Worm (Caenorhabditis elegans) whole organism, mixed stage, embryonic: ENCODE data around the gene swsn-4.

Experiments used
- bed-3 ChIP-seq: fragments of 200-800 bp; sonication (Bioruptor generic); optimal IDR thresholded peaks from 3 replicates; lab custom pipeline; 2018; ENCODE audit warnings: mild to moderate bottlenecking, missing genetic modification characterization, moderate library complexity, missing compliant biosample characterization
- blmp-1 ChIP-seq: fragments of 150-350 bp; optimal IDR thresholded peaks from 2 replicates; lab custom pipeline; 2014; ENCODE audit warnings: missing biosample characterization, missing genetic modification characterization
- ceh-39 ChIP-seq: fragments of 150-350 bp; optimal IDR thresholded peaks from 2 replicates; lab custom pipeline; 2014; ENCODE audit warnings: missing biosample characterization, missing genetic modification characterization
- ceh-43 ChIP-seq: fragments of 200-800 bp; sonication (Bioruptor generic); optimal IDR thresholded peaks from 2 replicates; lab custom pipeline; 2018; ENCODE audit warnings: mild to moderate bottlenecking, missing genetic modification characterization, moderate library complexity, missing compliant biosample characterization
- ces-1 ChIP-seq: fragments of 150-350 bp; optimal IDR thresholded peaks from 2 replicates; lab custom pipeline; 2014; ENCODE audit warnings: missing biosample characterization, missing genetic modification reagents, missing genetic modification characterization
- drap-1 ChIP-seq: fragments of 200-800 bp; sonication (Bioruptor generic); optimal IDR thresholded peaks from 3 replicates; lab custom pipeline; 2018; ENCODE audit warnings: mild to moderate bottlenecking, missing genetic modification characterization, missing compliant biosample characterization
- elt-1 ChIP-seq: sonication (generic microtip); optimal IDR thresholded peaks from 2 replicates; lab custom pipeline; 2017; ENCODE audit warnings: missing genetic modification characterization, mild to moderate bottlenecking, missing compliant biosample characterization, antibody characterized with exemption, moderate library complexity, borderline replicate concordance; ENCODE audit not compliant: insufficient read depth
- elt-3 ChIP-seq: fragments of 150-350 bp; optimal IDR thresholded peaks from 2 replicates; lab custom pipeline; 2014; ENCODE audit warnings: missing biosample characterization, missing genetic modification characterization
- flh-1 ChIP-seq: fragments of 200-800 bp; sonication (Bioruptor generic); optimal IDR thresholded peaks from 2 replicates; lab custom pipeline; 2018; ENCODE audit warnings: mild to moderate bottlenecking, missing genetic modification characterization, moderate library complexity, missing compliant biosample characterization
- ham-2 ChIP-seq: fragments of 200-800 bp; sonication (Bioruptor generic); optimal IDR thresholded peaks from 2 replicates; lab custom pipeline; 2018; ENCODE audit warnings: mild to moderate bottlenecking, missing genetic modification characterization, missing compliant biosample characterization
- lin-13 ChIP-seq: fragments of 150-350 bp; optimal IDR thresholded peaks from 2 replicates; lab custom pipeline; 2014; ENCODE audit warnings: missing biosample characterization, missing genetic modification characterization
- lsy-2 ChIP-seq: fragments of 150-350 bp; optimal IDR thresholded peaks from 2 replicates; lab custom pipeline; 2014; ENCODE audit warnings: missing biosample characterization, missing genetic modification characterization
- mep-1 ChIP-seq: fragments of 150-350 bp; optimal IDR thresholded peaks from 2 replicates; lab custom pipeline; 2017; ENCODE audit warnings: missing biosample characterization, missing genetic modification reagents, missing genetic modification characterization, inconsistent platforms
- mls-2 ChIP-seq: sonication (generic microtip); optimal IDR thresholded peaks from 2 replicates; lab custom pipeline; 2016; ENCODE audit warnings: mild to moderate bottlenecking, missing genetic modification characterization, moderate library complexity, missing compliant biosample characterization
- nhr-12 ChIP-seq: fragments of 150-350 bp; optimal IDR thresholded peaks from 2 replicates; lab custom pipeline; 2014; ENCODE audit warnings: missing biosample characterization, missing genetic modification characterization
- nhr-2 ChIP-seq: fragments of 150-350 bp; optimal IDR thresholded peaks from 2 replicates; lab custom pipeline; 2014; ENCODE audit warnings: missing biosample characterization, missing genetic modification characterization
- nhr-237 ChIP-seq: fragments of 150-350 bp; optimal IDR thresholded peaks from 2 replicates; lab custom pipeline; 2014; ENCODE audit warnings: missing biosample characterization, missing genetic modification characterization
- nhr-28 ChIP-seq: fragments of 150-350 bp; optimal IDR thresholded peaks from 2 replicates; lab custom pipeline; 2014; ENCODE audit warnings: missing biosample characterization, missing genetic modification characterization
- nhr-76 ChIP-seq: sonication (generic microtip); optimal IDR thresholded peaks from 2 replicates; lab custom pipeline; 2017; ENCODE audit warnings: missing biosample characterization, missing genetic modification characterization
- pha-4 ChIP-seq: fragments of 150-350 bp; optimal IDR thresholded peaks from 2 replicates; lab custom pipeline; 2018; ENCODE audit warnings: missing biosample characterization, missing genetic modification reagents, missing genetic modification characterization
- sem-2 ChIP-seq: fragments of 200-800 bp; sonication (Bioruptor generic); optimal IDR thresholded peaks from 2 replicates; lab custom pipeline; 2018; ENCODE audit warnings: mild to moderate bottlenecking, missing genetic modification characterization, missing compliant biosample characterization
- snpc-4 ChIP-seq: fragments of 150-350 bp; optimal IDR thresholded peaks from 2 replicates; lab custom pipeline; 2014; ENCODE audit warnings: missing biosample characterization, missing genetic modification characterization
- sptf-1 ChIP-seq: sonication (generic microtip); optimal IDR thresholded peaks from 2 replicates; lab custom pipeline; 2017; ENCODE audit warnings: mild to moderate bottlenecking, missing genetic modification characterization, moderate library complexity, missing compliant biosample characterization
- tbx-8 ChIP-seq: fragments of 200-800 bp; sonication (Bioruptor generic); optimal IDR thresholded peaks from 2 replicates; lab custom pipeline; 2018; ENCODE audit warnings: mild to moderate bottlenecking, missing genetic modification characterization, moderate library complexity, missing compliant biosample characterization
- unc-120 ChIP-seq: sonication (generic microtip); optimal IDR thresholded peaks from 2 replicates; lab custom pipeline; 2017; ENCODE audit warnings: missing genetic modification characterization, missing compliant biosample characterization; ENCODE audit not compliant: poor library complexity, severe bottlenecking
- unc-39 ChIP-seq: fragments of 150-350 bp; optimal IDR thresholded peaks from 2 replicates; lab custom pipeline; 2014; ENCODE audit warnings: missing biosample characterization, missing genetic modification characterization
- unc-62 ChIP-seq: fragments of 150-350 bp; optimal IDR thresholded peaks from 2 replicates; lab custom pipeline; 2014; ENCODE audit warnings: missing biosample characterization, missing genetic modification reagents, missing genetic modification characterization
- ztf-11 ChIP-seq: fragments of 150-350 bp; optimal IDR thresholded peaks from 2 replicates; lab custom pipeline; 2014; ENCODE audit warnings: missing biosample characterization, missing genetic modification characterization

The swsn-4 gene

DNA sequence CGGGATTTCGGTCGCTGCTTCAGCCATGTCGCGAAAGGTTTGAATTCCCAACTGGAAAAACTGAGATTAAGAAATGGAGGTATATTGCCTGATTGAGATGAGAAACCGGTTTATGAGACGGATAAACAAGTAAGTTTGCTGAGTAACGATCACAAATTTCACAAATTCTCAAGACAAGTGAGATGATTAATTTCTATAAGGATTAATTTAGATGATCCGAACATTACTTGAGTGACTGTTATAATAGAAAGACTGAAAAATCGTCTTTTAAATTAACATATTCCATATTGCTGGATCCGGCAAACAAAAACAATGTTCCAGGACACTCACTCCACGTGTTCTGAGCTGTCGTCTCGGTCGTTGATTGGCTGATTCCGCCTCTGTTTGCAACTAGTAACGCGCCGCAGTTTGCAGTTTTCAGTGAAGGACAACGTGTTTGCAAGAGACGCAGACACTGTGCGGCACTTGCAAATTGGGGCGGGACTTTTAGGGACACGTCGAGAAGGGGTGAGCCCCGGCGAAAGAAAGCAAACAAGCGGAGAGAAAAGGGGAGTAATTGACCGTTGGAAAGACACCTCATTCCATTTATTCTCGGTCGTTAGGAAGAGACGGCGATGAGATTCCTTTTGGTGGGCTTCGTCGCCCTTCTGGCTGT, 6.9 kb upstream of the swsn-4 start, which contains the start of the genes imp-2 and enpl-1 (continued):
- TF ChIP-seq nhr-237 (tag; lab: Kevin White, UChicago) (peak; percentile 50), nhr-12 (tag; lab: Kevin White, UChicago) (no peak), snpc-4 (tag; lab: Kevin White, UChicago) (no peak)
- TF ChIP-seq, all 35 proteins: peak for 19

DNA sequence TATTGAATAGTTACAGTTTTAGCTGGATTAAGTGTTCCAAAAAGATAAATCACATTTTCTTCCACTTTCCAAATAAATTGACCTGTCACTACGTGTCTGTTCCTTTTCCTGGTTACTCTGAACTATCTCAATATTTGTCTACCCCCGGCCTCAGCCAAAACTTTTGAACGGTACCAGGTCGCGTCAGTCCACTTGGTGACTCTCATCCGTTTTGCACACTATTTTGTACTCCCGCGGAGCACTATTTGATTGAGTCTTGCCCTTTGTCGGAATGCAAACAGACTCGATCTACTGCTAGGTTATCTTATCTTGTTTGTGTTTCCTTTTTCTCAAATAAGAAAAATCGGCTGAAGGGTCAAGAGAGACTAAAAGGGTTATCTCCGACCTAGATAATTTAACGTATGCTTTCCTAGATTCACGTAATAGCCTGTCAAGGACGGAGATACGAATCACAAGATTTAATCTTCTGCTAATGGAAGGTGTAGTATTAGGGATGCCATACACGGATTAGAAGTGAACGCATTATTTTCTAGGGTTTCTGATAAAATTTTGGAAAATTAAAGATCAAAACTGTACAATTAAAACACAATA, 5.8 kb upstream of the swsn-4 start:
- peak; percentile 95 for TF ChIP-seq elt-1
- TF ChIP-seq pha-4 (tag; lab: Kevin White, UChicago) = peak; percentile 10
- no peak for TF ChIP-seq lsy-2 (tag; lab: Kevin White, UChicago)
- TF ChIP-seq unc-62 = no peak
- no peak for TF ChIP-seq ztf-11 (tag; lab: Kevin White, UChicago)
- TF ChIP-seq ces-1 = no peak
- TF ChIP-seq snpc-4 (tag; lab: Kevin White, UChicago) = no peak
- TF ChIP-seq nhr-76 (tag; lab: Kevin White, UChicago) = no peak
- peak; percentile 74 for TF ChIP-seq ham-2
- TF ChIP-seq nhr-2 (tag; lab: Kevin White, UChicago) = peak; percentile 50
- TF ChIP-seq mep-1 (tag; lab: Kevin White, UChicago) = no peak

DNA sequence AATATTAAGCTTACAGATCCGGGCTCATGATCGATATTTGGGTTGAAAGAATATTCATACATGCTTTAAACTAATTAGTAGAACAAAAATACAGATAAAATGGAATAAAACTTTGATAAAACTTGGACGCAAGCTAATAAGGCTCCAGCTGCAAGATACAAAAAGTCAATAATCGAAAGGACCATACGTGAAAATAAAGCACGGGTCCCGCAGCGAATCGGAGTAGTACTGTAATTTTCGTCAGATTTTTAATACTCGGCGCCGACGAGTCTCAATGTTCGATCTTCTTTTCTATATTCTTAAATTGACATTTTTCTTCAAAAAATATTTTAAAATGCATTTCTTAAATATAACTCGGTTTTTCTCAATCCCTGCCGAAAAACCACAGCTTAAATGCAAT, 1.1 kb upstream of the swsn-4 start, which contains the start of gene spo-11:
TSS of gene spo-11 (minus strand) at position 189 of the 400 bp plus-strand sequence.
- TF ChIP-seq elt-1 = no peak
- no peak for TF ChIP-seq sem-2

DNA sequence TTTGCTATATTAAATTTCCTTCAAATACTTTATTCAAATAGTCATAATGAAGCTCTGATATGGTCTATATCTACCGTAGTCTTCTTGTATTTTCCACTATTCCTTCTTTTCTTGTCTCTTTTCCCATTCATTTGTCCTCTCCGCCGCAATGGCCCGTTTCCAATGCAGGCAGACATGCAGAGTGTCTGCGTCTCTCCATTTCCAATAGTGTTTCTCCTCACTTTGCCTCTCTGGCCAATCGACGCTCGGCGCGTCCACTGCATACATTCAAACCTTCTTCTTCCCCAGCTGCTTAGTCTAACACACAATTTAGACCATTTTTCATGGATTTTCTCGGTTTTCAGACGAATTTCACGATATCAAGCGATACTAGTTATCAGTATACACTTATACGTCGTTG, 624 bp upstream of the swsn-4 start:
- TF ChIP-seq lsy-2 (tag; lab: Kevin White, UChicago) (peak; percentile 43), blmp-1 (tag; lab: Kevin White, UChicago) (no peak), pha-4 (tag; lab: Kevin White, UChicago) (peak; percentile 41), nhr-76 (tag; lab: Kevin White, UChicago) (no peak), lin-13 (peak; percentile 38), mls-2 (tag; lab: Kevin White, UChicago) (peak; percentile 46), unc-120 (tag; lab: Kevin White, UChicago) (peak; percentile 63)
- TF ChIP-seq, all 35 proteins: peak for 5

DNA sequence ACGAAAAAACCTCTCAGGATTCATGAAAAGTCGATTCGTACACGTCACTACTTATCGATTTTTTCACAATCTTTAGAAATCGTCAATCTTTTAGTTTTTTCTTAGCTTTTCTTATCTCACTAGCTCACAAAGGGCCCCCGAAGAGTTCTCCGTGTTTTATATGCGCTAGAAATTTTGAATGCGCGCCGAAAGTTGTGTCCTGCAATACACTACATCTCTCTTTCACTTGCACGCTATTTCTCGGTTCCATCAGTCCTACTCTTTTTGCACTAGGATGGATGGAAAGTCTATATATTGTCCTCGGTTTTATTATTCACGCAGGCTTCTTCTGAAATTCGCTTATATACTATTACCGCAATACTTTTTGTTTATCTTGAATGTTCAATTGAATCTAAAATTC, 220 bp upstream of the swsn-4 start:
- TF ChIP-seq snpc-4 (tag; lab: Kevin White, UChicago) = no peak
- no peak for TF ChIP-seq lsy-2 (tag; lab: Kevin White, UChicago)
- TF ChIP-seq unc-39 = no peak
- TF ChIP-seq blmp-1 (tag; lab: Kevin White, UChicago) = no peak

DNA sequence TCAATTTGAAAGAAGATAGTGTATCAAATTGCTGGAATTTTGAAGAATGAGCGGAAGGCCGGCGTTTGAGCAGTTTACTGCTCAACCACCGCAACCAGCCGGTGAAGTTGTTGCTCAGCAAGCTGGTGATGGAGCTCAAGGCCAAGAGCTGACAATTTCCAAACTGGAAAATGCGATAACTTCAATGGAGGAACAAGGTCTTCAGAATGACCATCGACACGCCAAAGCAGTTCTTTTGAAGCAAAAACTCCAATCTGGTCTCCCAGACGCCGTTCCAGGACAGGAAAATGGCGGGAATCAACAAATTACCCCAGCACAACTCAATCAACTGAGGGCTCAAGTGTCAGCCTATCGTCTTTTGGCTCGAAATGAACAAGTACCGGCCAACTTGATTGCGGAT, 204 bp downstream of the swsn-4 start:
- TF ChIP-seq drap-1 (no peak), flh-1 (GFP tag; lab: Kevin White, UChicago) (no peak), lsy-2 (tag; lab: Kevin White, UChicago) (no peak), elt-1 (no peak), ceh-39 (tag; lab: Kevin White, UChicago) (no peak), ztf-11 (tag; lab: Kevin White, UChicago) (no peak), nhr-76 (tag; lab: Kevin White, UChicago) (no peak), bed-3 (GFP tag; lab: Kevin White, UChicago) (no peak), sptf-1 (tag; lab: Kevin White, UChicago) (no peak), lin-13 (no peak), nhr-2 (tag; lab: Kevin White, UChicago) (no peak), nhr-28 (tag; lab: Kevin White, UChicago) (no peak), elt-3 (tag; lab: Kevin White, UChicago) (no peak), unc-62 (no peak), ceh-43 (GFP tag; lab: Kevin White, UChicago) (no peak), mep-1 (tag; lab: Kevin White, UChicago) (no peak), tbx-8 (GFP tag; lab: Kevin White, UChicago) (no peak)
